Fruit fly (Drosophila melanogaster): ENCODE results near the gene Tie.

DNA sequence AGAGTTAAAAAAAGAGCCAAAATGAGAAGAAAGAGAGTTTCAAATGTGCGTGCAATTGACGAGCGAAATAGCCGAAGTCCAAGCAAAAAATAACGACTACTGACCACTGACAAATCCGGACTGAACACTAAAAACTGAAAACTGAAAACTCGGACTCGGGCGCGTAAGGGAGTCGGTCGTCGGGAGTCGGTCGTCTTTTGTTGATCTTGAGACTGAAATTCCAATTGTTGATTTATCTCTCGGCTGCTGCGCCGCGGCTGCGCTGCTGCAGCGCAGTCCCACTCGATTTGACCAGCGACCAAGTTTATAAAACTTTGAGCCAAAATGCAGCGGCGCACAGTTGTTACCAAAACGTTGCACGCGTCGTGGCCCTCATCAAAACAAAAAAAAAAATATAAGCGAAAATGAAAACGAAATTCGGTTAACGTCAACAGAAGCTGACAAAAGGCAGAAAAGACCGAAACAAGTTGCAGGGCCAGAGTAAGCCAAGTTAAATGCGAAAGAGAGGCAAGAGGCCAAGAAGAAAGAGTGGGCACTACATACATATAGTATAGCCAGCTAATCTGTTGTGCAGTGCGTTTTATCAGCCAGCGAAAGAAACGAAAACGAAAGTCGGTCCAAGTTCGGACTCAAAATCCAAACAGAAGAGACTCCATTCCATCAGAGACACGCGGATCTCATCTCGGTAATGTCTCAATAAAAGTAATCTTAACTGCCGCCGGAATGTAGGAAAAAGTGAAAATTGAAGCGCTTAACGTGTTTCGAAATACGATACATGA lies 1.1 kb upstream of the Tie start, which contains the start of gene CG11353:
- TF ChIP-seq CG7745 (tag; optimal IDR thresholded peaks at IDR 0.05) = no peak
- no peak for TF ChIP-seq run (tag; optimal IDR thresholded peaks at IDR 0.05)
- no peak for TF ChIP-seq slp2 (GFP tag; optimal IDR thresholded peaks at IDR 0.05)

All from whole organism, embryonic.